Worm (Caenorhabditis elegans): ENCODE measurements around the gene cpna-3.

cpna-3 gene

ce11 chrIV:9114078-9114477, 17.4 kb downstream of the cpna-3 start:
- TF ChIP-seq mml-1 (tag; optimal IDR thresholded peaks at IDR 0.05) (no peak), R02D3.7 (tag; optimal IDR thresholded peaks at IDR 0.05) (no peak), pha-4 (tag; optimal IDR thresholded peaks at IDR 0.05) (peak; percentile 53)

DNA sequence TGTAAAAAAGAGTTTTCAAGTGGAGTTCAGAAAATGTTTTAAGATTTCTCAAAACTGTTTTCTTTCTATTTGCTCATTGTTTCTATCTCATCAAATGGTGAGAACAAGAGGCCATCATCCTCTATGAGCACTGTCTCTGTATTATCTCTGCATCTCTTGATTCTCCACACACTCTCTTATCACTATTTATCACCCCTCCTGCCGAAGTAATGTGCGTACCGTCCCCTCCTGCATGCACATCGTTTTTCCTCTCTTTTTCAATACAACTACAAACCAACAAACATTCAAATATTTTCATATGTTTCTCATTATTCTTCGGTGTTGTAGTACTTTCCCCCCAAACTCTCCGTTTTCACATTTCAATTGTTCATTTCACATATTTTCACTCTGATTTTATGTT, 19.8 kb downstream of the cpna-3 start:
- peak; percentile 66 for TF ChIP-seq elt-2 (tag; optimal IDR thresholded peaks at IDR 0.05)
- TF ChIP-seq lsy-12 (tag; optimal IDR thresholded peaks at IDR 0.05) = no peak
- peak; percentile 35 for TF ChIP-seq pha-4 (tag; optimal IDR thresholded peaks at IDR 0.05)

DNA sequence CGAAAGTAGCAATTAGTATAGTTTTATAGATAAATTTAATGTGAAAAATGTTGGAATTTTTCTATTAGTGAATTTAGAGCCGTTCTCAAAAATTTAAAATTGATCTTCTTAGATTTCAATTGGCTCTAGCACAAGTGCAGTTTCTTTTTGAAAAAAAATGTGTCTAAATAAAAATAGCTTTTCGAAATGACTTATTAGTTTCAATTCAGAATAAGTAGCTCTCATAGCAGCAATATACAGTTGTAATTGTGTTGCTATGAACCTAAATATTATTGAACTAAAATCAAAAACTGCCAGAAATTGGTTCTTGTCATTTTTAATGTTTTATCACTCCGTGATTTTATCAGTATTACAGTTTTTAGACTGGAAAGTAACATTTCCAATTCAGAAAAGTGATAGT, 21.1 kb downstream of the cpna-3 start:
- no peak for TF ChIP-seq unc-62 (GFP tag; optimal IDR thresholded peaks at IDR 0.05)
- no peak for TF ChIP-seq mdl-1 (tag; optimal IDR thresholded peaks at IDR 0.05)
- no peak for TF ChIP-seq mml-1 (tag; optimal IDR thresholded peaks at IDR 0.05)
- TF ChIP-seq elt-3 (tag; optimal IDR thresholded peaks at IDR 0.05) = no peak
- TF ChIP-seq unc-39 (tag; optimal IDR thresholded peaks at IDR 0.05) = no peak
- TF ChIP-seq ztf-11 (tag; optimal IDR thresholded peaks at IDR 0.05) = no peak
- no peak for TF ChIP-seq egl-5 (tag; optimal IDR thresholded peaks at IDR 0.05)
- TF ChIP-seq nfya-1 (tag; optimal IDR thresholded peaks at IDR 0.05; ENCODE audit: insufficient read depth) = no peak
- TF ChIP-seq daf-12 (tag; optimal IDR thresholded peaks at IDR 0.05) = no peak
- no peak for TF ChIP-seq nhr-77 (tag; optimal IDR thresholded peaks at IDR 0.05)
- no peak for TF ChIP-seq nhr-25 (tag; optimal IDR thresholded peaks at IDR 0.05)
- TF ChIP-seq nhr-43 (tag; optimal IDR thresholded peaks at IDR 0.05; ENCODE audit: poor library complexity, severe bottlenecking) = no peak
- TF ChIP-seq ama-1 (optimal IDR thresholded peaks at IDR 0.05) = no peak
- TF ChIP-seq sea-2 (GFP tag; optimal IDR thresholded peaks at IDR 0.05) = no peak
- no peak for TF ChIP-seq egl-27 (tag; optimal IDR thresholded peaks at IDR 0.05)

DNA sequence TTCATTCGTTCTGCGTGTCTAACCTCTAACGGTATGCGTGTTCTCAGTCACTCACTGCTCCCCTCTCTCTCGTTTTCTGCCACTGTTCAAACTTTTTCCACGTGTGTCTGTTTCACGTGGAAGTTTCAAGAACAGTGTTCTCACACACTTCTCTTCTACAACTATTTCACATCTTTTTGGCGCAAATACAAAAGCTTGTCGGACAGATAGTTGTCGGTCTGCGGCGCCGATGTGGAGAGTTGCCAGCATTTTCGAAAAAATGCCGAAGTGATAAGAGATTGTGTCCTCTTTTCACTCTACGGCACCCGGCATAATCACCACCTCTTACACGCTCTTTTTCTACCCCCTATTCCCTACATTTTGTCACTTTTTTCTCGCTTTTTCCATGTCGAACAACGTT, 21.7 kb downstream of the cpna-3 start:
- TF ChIP-seq fos-1 (tag; optimal IDR thresholded peaks at IDR 0.05) (no peak), pha-4 (tag; optimal IDR thresholded peaks at IDR 0.05) (peak; percentile 31), nhr-25 (tag; optimal IDR thresholded peaks at IDR 0.05) (no peak), elt-2 (tag; optimal IDR thresholded peaks at IDR 0.05) (peak; percentile 79), pqm-1 (tag; optimal IDR thresholded peaks at IDR 0.05) (peak; percentile 14), ztf-4 (tag; optimal IDR thresholded peaks at IDR 0.05) (no peak)

DNA sequence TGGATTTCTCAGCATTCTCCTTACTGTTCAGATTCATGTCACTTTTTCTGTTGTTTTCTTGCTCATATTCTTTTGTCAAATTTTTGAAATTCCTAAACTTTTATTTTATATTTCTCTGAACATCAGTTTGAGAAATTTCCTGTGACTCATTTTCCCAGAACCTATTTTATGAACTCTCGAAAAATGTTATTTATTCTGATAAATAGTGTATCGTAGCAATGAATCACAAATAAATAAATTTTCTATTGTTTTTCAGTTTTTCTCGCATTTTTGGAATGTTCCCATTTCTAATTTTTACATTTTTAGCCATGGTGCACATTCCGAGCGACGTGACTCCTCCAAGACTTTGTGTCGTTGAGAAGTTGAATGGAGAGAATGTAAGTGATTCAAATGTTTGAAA, 22.1 kb downstream of the cpna-3 start, which contains the start of gene nrfl-1:
Gene nrfl-1 (plus strand): TSS at position 301 of the 400 bp plus-strand sequence.
- TF ChIP-seq nhr-67 (tag; optimal IDR thresholded peaks at IDR 0.05) (no peak), hmg-11 (tag; optimal IDR thresholded peaks at IDR 0.05) (no peak), egl-5 (tag; optimal IDR thresholded peaks at IDR 0.05) (no peak)

ce11 chrIV:9120220-9120619, 23.6 kb downstream of the cpna-3 start:
- TF ChIP-seq fkh-10 (GFP tag; optimal IDR thresholded peaks at IDR 0.05) (no peak), nhr-23 (tag; optimal IDR thresholded peaks at IDR 0.05) (no peak), ama-1 (optimal IDR thresholded peaks at IDR 0.05) (no peak), ztf-4 (tag; optimal IDR thresholded peaks at IDR 0.05) (no peak), pha-4 (tag; optimal IDR thresholded peaks at IDR 0.05) (no peak), sea-2 (GFP tag; optimal IDR thresholded peaks at IDR 0.05) (no peak), nhr-28 (tag; optimal IDR thresholded peaks at IDR 0.05) (no peak), ceh-16 (tag; optimal IDR thresholded peaks at IDR 0.05) (no peak), elt-2 (tag; optimal IDR thresholded peaks at IDR 0.05) (no peak), nfya-1 (tag; optimal IDR thresholded peaks at IDR 0.05; ENCODE audit: insufficient read depth) (no peak), elt-3 (tag; optimal IDR thresholded peaks at IDR 0.05) (no peak)

DNA sequence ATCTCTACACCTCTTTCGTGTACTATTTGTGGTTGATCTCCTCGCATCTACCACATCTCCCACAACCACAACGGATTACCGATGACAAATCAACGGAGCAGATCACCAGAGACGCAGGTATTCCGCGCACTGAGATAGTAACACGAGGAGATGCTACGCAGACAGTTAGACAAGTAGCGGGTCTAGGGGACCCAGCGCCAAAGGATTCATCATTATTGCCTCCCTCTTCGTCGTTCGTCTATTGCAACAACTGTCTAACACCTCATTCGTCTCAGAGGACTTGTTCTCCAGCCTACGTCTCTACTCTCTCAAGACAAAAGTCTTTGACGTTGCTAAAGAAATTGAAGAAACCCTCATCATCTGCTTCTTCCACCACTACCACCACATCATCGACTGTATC, 24.9 kb downstream of the cpna-3 start:
- peak; percentile 46 for TF ChIP-seq nfya-1 (tag; optimal IDR thresholded peaks at IDR 0.05; ENCODE audit: insufficient read depth)
- TF ChIP-seq lin-15B (tag; optimal IDR thresholded peaks at IDR 0.05) = peak; percentile 31
- peak; percentile 42 for TF ChIP-seq mdl-1 (tag; optimal IDR thresholded peaks at IDR 0.05)
- no peak for TF ChIP-seq daf-12 (tag; optimal IDR thresholded peaks at IDR 0.05)
- no peak for TF ChIP-seq nhr-11 (tag; optimal IDR thresholded peaks at IDR 0.05)
- peak; percentile 81 for TF ChIP-seq nhr-43 (tag; optimal IDR thresholded peaks at IDR 0.05; ENCODE audit: poor library complexity, severe bottlenecking)
- TF ChIP-seq fkh-10 (GFP tag; optimal IDR thresholded peaks at IDR 0.05) = no peak
- peak; percentile 31 for TF ChIP-seq hmg-11 (tag; optimal IDR thresholded peaks at IDR 0.05)
- no peak for TF ChIP-seq lin-39 (tag; optimal IDR thresholded peaks at IDR 0.05)
- TF ChIP-seq elt-3 (tag; optimal IDR thresholded peaks at IDR 0.05) = peak in 1 of 3 experiments; percentile 29
- no peak for TF ChIP-seq ceh-16 (tag; optimal IDR thresholded peaks at IDR 0.05)
- peak; percentile 65 for TF ChIP-seq nhr-23 (tag; optimal IDR thresholded peaks at IDR 0.05)
- TF ChIP-seq ceh-82 (tag; optimal IDR thresholded peaks at IDR 0.05) = no peak
- no peak for TF ChIP-seq nhr-237 (tag; optimal IDR thresholded peaks at IDR 0.05)
- no peak for TF ChIP-seq ceh-9 (tag; optimal IDR thresholded peaks at IDR 0.05)
- no peak for TF ChIP-seq unc-39 (tag; optimal IDR thresholded peaks at IDR 0.05)
- TF ChIP-seq mml-1 (tag; optimal IDR thresholded peaks at IDR 0.05) = no peak
- TF ChIP-seq nhr-25 (tag; optimal IDR thresholded peaks at IDR 0.05) = peak; percentile 63
- TF ChIP-seq nhr-67 (tag; optimal IDR thresholded peaks at IDR 0.05) = no peak
- peak; percentile 4 for TF ChIP-seq pha-4 (tag; optimal IDR thresholded peaks at IDR 0.05)
- peak; percentile 9 for TF ChIP-seq egl-5 (tag; optimal IDR thresholded peaks at IDR 0.05)
- TF ChIP-seq ceh-28 (tag; optimal IDR thresholded peaks at IDR 0.05) = no peak
- TF ChIP-seq jun-1 (tag; optimal IDR thresholded peaks at IDR 0.05) = peak; percentile 36
- no peak for TF ChIP-seq R02D3.7 (tag; optimal IDR thresholded peaks at IDR 0.05)
- TF ChIP-seq aly-2 (tag; optimal IDR thresholded peaks at IDR 0.05) = no peak

All from whole organism, L3 larva.